Worm (Caenorhabditis elegans) whole organism, mixed stage, embryonic: ENCODE data around the gene str-190.

Experiments
- M03D4.4 ChIP-seq: sonication (generic microtip); optimal IDR thresholded peaks from 2 replicates; lab custom pipeline; 2017; ENCODE audit warnings: mild to moderate bottlenecking, missing genetic modification characterization, missing compliant biosample characterization
- bed-3 ChIP-seq: fragments of 200-800 bp; sonication (Bioruptor generic); optimal IDR thresholded peaks from 3 replicates; lab custom pipeline; 2018; ENCODE audit warnings: mild to moderate bottlenecking, missing genetic modification characterization, moderate library complexity, missing compliant biosample characterization
- blmp-1 ChIP-seq: fragments of 150-350 bp; optimal IDR thresholded peaks from 2 replicates; lab custom pipeline; 2014; ENCODE audit warnings: missing biosample characterization, missing genetic modification characterization
- ceh-39 ChIP-seq: fragments of 150-350 bp; optimal IDR thresholded peaks from 2 replicates; lab custom pipeline; 2014; ENCODE audit warnings: missing biosample characterization, missing genetic modification characterization
- ceh-43 ChIP-seq: fragments of 200-800 bp; sonication (Bioruptor generic); optimal IDR thresholded peaks from 2 replicates; lab custom pipeline; 2018; ENCODE audit warnings: mild to moderate bottlenecking, missing genetic modification characterization, moderate library complexity, missing compliant biosample characterization
- ceh-83 ChIP-seq: fragments of 200-800 bp; sonication (Bioruptor generic); optimal IDR thresholded peaks from 2 replicates; lab custom pipeline; 2018; ENCODE audit warnings: mild to moderate bottlenecking, missing genetic modification characterization, missing compliant biosample characterization
- ces-1 ChIP-seq: fragments of 150-350 bp; optimal IDR thresholded peaks from 2 replicates; lab custom pipeline; 2014; ENCODE audit warnings: missing biosample characterization, missing genetic modification reagents, missing genetic modification characterization
- cnd-1 ChIP-seq: fragments of 200-800 bp; sonication (Bioruptor generic); optimal IDR thresholded peaks from 2 replicates; lab custom pipeline; 2018; ENCODE audit warnings: mild to moderate bottlenecking, missing genetic modification characterization, missing compliant biosample characterization
- drap-1 ChIP-seq: fragments of 200-800 bp; sonication (Bioruptor generic); optimal IDR thresholded peaks from 3 replicates; lab custom pipeline; 2018; ENCODE audit warnings: mild to moderate bottlenecking, missing genetic modification characterization, missing compliant biosample characterization
- elt-1 ChIP-seq: sonication (generic microtip); optimal IDR thresholded peaks from 2 replicates; lab custom pipeline; 2017; ENCODE audit warnings: missing genetic modification characterization, mild to moderate bottlenecking, missing compliant biosample characterization, antibody characterized with exemption, moderate library complexity, borderline replicate concordance; ENCODE audit not compliant: insufficient read depth
- elt-3 ChIP-seq: fragments of 150-350 bp; optimal IDR thresholded peaks from 2 replicates; lab custom pipeline; 2014; ENCODE audit warnings: missing biosample characterization, missing genetic modification characterization
- hlh-1 ChIP-seq: fragments of 150-350 bp; optimal IDR thresholded peaks from 2 replicates; lab custom pipeline; 2014; ENCODE audit warnings: missing biosample characterization, missing genetic modification reagents, missing genetic modification characterization
- lin-32 ChIP-seq: fragments of 200-800 bp; sonication (Bioruptor generic); optimal IDR thresholded peaks from 2 replicates; lab custom pipeline; 2018; ENCODE audit warnings: mild to moderate bottlenecking, missing genetic modification characterization, missing compliant biosample characterization
- lsy-2 ChIP-seq: fragments of 150-350 bp; optimal IDR thresholded peaks from 2 replicates; lab custom pipeline; 2014; ENCODE audit warnings: missing biosample characterization, missing genetic modification characterization
- mep-1 ChIP-seq: fragments of 150-350 bp; optimal IDR thresholded peaks from 2 replicates; lab custom pipeline; 2017; ENCODE audit warnings: missing biosample characterization, missing genetic modification reagents, missing genetic modification characterization, inconsistent platforms
- mls-2 ChIP-seq: sonication (generic microtip); optimal IDR thresholded peaks from 2 replicates; lab custom pipeline; 2016; ENCODE audit warnings: mild to moderate bottlenecking, missing genetic modification characterization, moderate library complexity, missing compliant biosample characterization
- nhr-12 ChIP-seq: fragments of 150-350 bp; optimal IDR thresholded peaks from 2 replicates; lab custom pipeline; 2014; ENCODE audit warnings: missing biosample characterization, missing genetic modification characterization
- nhr-2 ChIP-seq: fragments of 150-350 bp; optimal IDR thresholded peaks from 2 replicates; lab custom pipeline; 2014; ENCODE audit warnings: missing biosample characterization, missing genetic modification characterization
- nhr-237 ChIP-seq: fragments of 150-350 bp; optimal IDR thresholded peaks from 2 replicates; lab custom pipeline; 2014; ENCODE audit warnings: missing biosample characterization, missing genetic modification characterization
- nhr-28 ChIP-seq: fragments of 150-350 bp; optimal IDR thresholded peaks from 2 replicates; lab custom pipeline; 2014; ENCODE audit warnings: missing biosample characterization, missing genetic modification characterization
- nhr-76 ChIP-seq: sonication (generic microtip); optimal IDR thresholded peaks from 2 replicates; lab custom pipeline; 2017; ENCODE audit warnings: missing biosample characterization, missing genetic modification characterization
- pha-4 ChIP-seq: fragments of 150-350 bp; optimal IDR thresholded peaks from 2 replicates; lab custom pipeline; 2018; ENCODE audit warnings: missing biosample characterization, missing genetic modification reagents, missing genetic modification characterization
- snpc-4 ChIP-seq: fragments of 150-350 bp; optimal IDR thresholded peaks from 2 replicates; lab custom pipeline; 2014; ENCODE audit warnings: missing biosample characterization, missing genetic modification characterization
- sptf-1 ChIP-seq: sonication (generic microtip); optimal IDR thresholded peaks from 2 replicates; lab custom pipeline; 2017; ENCODE audit warnings: mild to moderate bottlenecking, missing genetic modification characterization, moderate library complexity, missing compliant biosample characterization
- tbx-8 ChIP-seq: fragments of 200-800 bp; sonication (Bioruptor generic); optimal IDR thresholded peaks from 2 replicates; lab custom pipeline; 2018; ENCODE audit warnings: mild to moderate bottlenecking, missing genetic modification characterization, moderate library complexity, missing compliant biosample characterization
- unc-120 ChIP-seq: sonication (generic microtip); optimal IDR thresholded peaks from 2 replicates; lab custom pipeline; 2017; ENCODE audit warnings: missing genetic modification characterization, missing compliant biosample characterization; ENCODE audit not compliant: poor library complexity, severe bottlenecking
- unc-62 ChIP-seq: fragments of 150-350 bp; optimal IDR thresholded peaks from 2 replicates; lab custom pipeline; 2014; ENCODE audit warnings: missing biosample characterization, missing genetic modification reagents, missing genetic modification characterization

str-190 gene

ce11 chrV:7435376-7436204 is 42.7 kb downstream of the str-190 start, which contains the start of the genes ddo-2 and F25E5.8:
TSS of gene ddo-2 (minus strand) at chrV:7435705.
TSS of gene F25E5.8 (plus strand) at chrV:7435930.
- no peak for TF ChIP-seq ces-1 (GFP tag; lab: Kevin White, UChicago)
- no peak for TF ChIP-seq unc-62 (GFP tag; lab: Kevin White, UChicago)
- no peak for TF ChIP-seq nhr-28
- no peak for TF ChIP-seq ceh-83 (GFP tag; lab: Kevin White, UChicago)
- TF ChIP-seq nhr-237: no peak
- no peak for TF ChIP-seq ceh-43
- no peak for TF ChIP-seq mls-2 (tag; lab: Kevin White, UChicago)
- TF ChIP-seq hlh-1: no peak
- no peak for TF ChIP-seq ceh-39 (tag; lab: Kevin White, UChicago)
- no peak for TF ChIP-seq M03D4.4 (tag; lab: Kevin White, UChicago)
- no peak for TF ChIP-seq nhr-2 (tag; lab: Kevin White, UChicago)
- no peak for TF ChIP-seq blmp-1 (tag; lab: Kevin White, UChicago)
- no peak for TF ChIP-seq elt-1 (tag; lab: Kevin White, UChicago)
- no peak for TF ChIP-seq pha-4

- TF ChIP-seq nhr-76 (no peak), ces-1 (GFP tag; lab: Kevin White, UChicago) (no peak), ceh-39 (tag; lab: Kevin White, UChicago) (no peak), sptf-1 (tag; lab: Kevin White, UChicago) (no peak), nhr-12 (tag; lab: Kevin White, UChicago) (no peak), unc-62 (GFP tag; lab: Kevin White, UChicago) (no peak), mls-2 (tag; lab: Kevin White, UChicago) (no peak), ceh-83 (GFP tag; lab: Kevin White, UChicago) (no peak), nhr-2 (tag; lab: Kevin White, UChicago) (no peak), bed-3 (GFP tag; lab: Kevin White, UChicago) (no peak)
- TF ChIP-seq, all 35 proteins: peak for 0
Observed at ce11 chrV:7434805-7435363, 43.4 kb downstream of the str-190 start.

ce11 chrV:7432441-7433146 is 45.7 kb downstream of the str-190 start:
- TF ChIP-seq cnd-1 (tag; lab: Kevin White, UChicago) (no peak), elt-1 (tag; lab: Kevin White, UChicago) (no peak), pha-4 (no peak), nhr-237 (no peak), tbx-8 (no peak), lin-32 (GFP tag; lab: Kevin White, UChicago) (no peak), nhr-76 (no peak), unc-120 (tag; lab: Kevin White, UChicago) (no peak), nhr-12 (tag; lab: Kevin White, UChicago) (no peak), bed-3 (GFP tag; lab: Kevin White, UChicago) (no peak), hlh-1 (no peak)

- no peak for TF ChIP-seq ceh-39 (tag; lab: Kevin White, UChicago)
- no peak for TF ChIP-seq bed-3 (GFP tag; lab: Kevin White, UChicago)
- no peak for TF ChIP-seq unc-120 (tag; lab: Kevin White, UChicago)
- TF ChIP-seq nhr-76: no peak
- TF ChIP-seq sptf-1 (tag; lab: Kevin White, UChicago): no peak
Observed at ce11 chrV:7431016-7431415, 47.3 kb downstream of the str-190 start, which contains the start of gene srw-71. TSS of gene srw-71 (minus strand) at chrV:7431116.

ce11 chrV:7428880-7429279 is 49.4 kb downstream of the str-190 start, which contains the start of gene srw-69:
TSS of gene srw-69 (minus strand) at chrV:7428980.
- no peak for TF ChIP-seq ces-1 (GFP tag; lab: Kevin White, UChicago)
- no peak for TF ChIP-seq elt-3
- no peak for TF ChIP-seq ceh-83 (GFP tag; lab: Kevin White, UChicago)
- no peak for TF ChIP-seq sptf-1 (tag; lab: Kevin White, UChicago)
- TF ChIP-seq tbx-8: no peak
- no peak for TF ChIP-seq mep-1
- TF ChIP-seq nhr-28: no peak
- no peak for TF ChIP-seq drap-1 (GFP tag; lab: Kevin White, UChicago)
- no peak for TF ChIP-seq blmp-1 (tag; lab: Kevin White, UChicago)
- no peak for TF ChIP-seq mls-2 (tag; lab: Kevin White, UChicago)
- TF ChIP-seq snpc-4: no peak
- no peak for TF ChIP-seq lsy-2 (tag; lab: Kevin White, UChicago)
- TF ChIP-seq pha-4: no peak
- no peak for TF ChIP-seq bed-3 (GFP tag; lab: Kevin White, UChicago)
- TF ChIP-seq cnd-1 (tag; lab: Kevin White, UChicago): no peak
- no peak for TF ChIP-seq nhr-76
- no peak for TF ChIP-seq ceh-43
- TF ChIP-seq unc-120 (tag; lab: Kevin White, UChicago): no peak
- TF ChIP-seq nhr-12 (tag; lab: Kevin White, UChicago): no peak
